Worm (Caenorhabditis elegans) whole organism, late embryonic: ENCODE results near the gene str-90.

Experiments
- C38D4.7 ChIP-seq: fragments of 200-800 bp; sonication (Bioruptor generic); optimal IDR thresholded peaks from 2 replicates; lab custom pipeline; 2018; ENCODE audit warnings: mild to moderate bottlenecking, missing genetic modification characterization, moderate library complexity, missing compliant biosample characterization
- ama-1 ChIP-seq: fragments of 150-350 bp; optimal IDR thresholded peaks from 2 replicates; lab custom pipeline; 2014
- ceh-9 ChIP-seq: sonication (generic microtip); optimal IDR thresholded peaks from 2 replicates; lab custom pipeline; 2016; ENCODE audit warnings: mild to moderate bottlenecking, missing genetic modification characterization, inconsistent platforms, missing compliant biosample characterization
- dve-1 ChIP-seq: sonication (generic microtip); optimal IDR thresholded peaks from 2 replicates; lab custom pipeline; 2017; ENCODE audit warnings: antibody characterized with exemption, mild to moderate bottlenecking, missing genetic modification characterization, missing compliant biosample characterization
- ets-4 ChIP-seq: sonication (generic microtip); optimal IDR thresholded peaks from 2 replicates; lab custom pipeline; 2016; ENCODE audit warnings: missing genetic modification characterization, missing compliant biosample characterization
- lim-6 ChIP-seq: sonication (generic microtip); optimal IDR thresholded peaks from 2 replicates; lab custom pipeline; 2016; ENCODE audit warnings: missing genetic modification characterization, missing compliant biosample characterization
- mec-3 ChIP-seq: sonication (generic microtip); optimal IDR thresholded peaks from 2 replicates; lab custom pipeline; 2016; ENCODE audit warnings: borderline replicate concordance, missing genetic modification characterization, missing compliant biosample characterization
- nhr-11 ChIP-seq: fragments of 150-350 bp; optimal IDR thresholded peaks from 2 replicates; lab custom pipeline; 2014; ENCODE audit warnings: missing biosample characterization, missing genetic modification characterization
- pag-3 ChIP-seq: sonication (generic microtip); optimal IDR thresholded peaks from 2 replicates; lab custom pipeline; 2016; ENCODE audit warnings: missing compliant biosample characterization, missing genetic modification characterization, borderline replicate concordance
- pqm-1 ChIP-seq: sonication (generic microtip); optimal IDR thresholded peaks from 2 replicates; lab custom pipeline; 2016; ENCODE audit warnings: missing genetic modification characterization, missing compliant biosample characterization
- ref-2 ChIP-seq: sonication (generic microtip); optimal IDR thresholded peaks from 2 replicates; lab custom pipeline; 2016; ENCODE audit warnings: missing genetic modification characterization, missing compliant biosample characterization
- sox-4 ChIP-seq: sonication (generic microtip); optimal IDR thresholded peaks from 2 replicates; lab custom pipeline; 2017; ENCODE audit warnings: mild to moderate bottlenecking, missing genetic modification characterization, inconsistent platforms, missing compliant biosample characterization
- unc-3 ChIP-seq, 2 experiments: fragments of 200-800 bp in 1 of 2; sonication (Bioruptor generic) in 1 of 2; sonication (generic microtip) in 1 of 2; conservative IDR thresholded peaks in 1 of 2; optimal IDR thresholded peaks in 1 of 2; 2 replicates each; pipeline versions ENCODE4 v1.3.6 to Lab custom; 2016 to 2022; ENCODE audit warnings: missing compliant biosample characterization in 2 of 2, missing genetic modification characterization in 2 of 2, missing genetic modification reagents in 1 of 2
- unc-55 ChIP-seq: sonication (generic microtip); optimal IDR thresholded peaks from 2 replicates; lab custom pipeline; 2017; ENCODE audit warnings: missing biosample characterization, missing genetic modification reagents, missing genetic modification characterization

DNA sequence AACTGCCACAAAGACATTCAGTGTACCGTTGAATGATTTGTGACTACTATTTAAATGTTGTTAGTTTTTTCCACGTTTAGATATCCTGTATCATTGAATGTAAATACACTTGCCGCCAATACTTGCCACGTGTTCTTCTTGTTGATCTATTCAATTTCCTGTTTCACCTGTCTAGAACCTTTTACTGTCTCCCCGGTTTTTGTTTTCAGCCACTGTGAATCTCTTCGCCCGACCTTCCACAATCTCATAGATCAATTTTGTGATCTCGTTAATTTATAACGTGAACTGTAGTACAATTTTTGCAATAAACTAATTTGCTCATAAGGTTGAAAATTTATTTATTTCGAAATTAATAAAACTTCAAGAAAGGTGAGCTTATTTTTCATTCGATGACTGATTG lies 42.3 kb downstream of the str-90 start, which contains the start of gene D1014.13:
- TF ChIP-seq unc-55 (no peak), pqm-1 (tag; lab: Kevin White, UChicago) (no peak), sox-4 (no peak), ceh-9 (tag; lab: Kevin White, UChicago) (no peak), ama-1 (lab: Kevin White, UChicago) (no peak), ets-4 (tag; lab: Kevin White, UChicago) (no peak), ref-2 (no peak), nhr-11 (tag; lab: Kevin White, UChicago) (no peak), mec-3 (no peak), C38D4.7 (no peak), dve-1 (no peak), unc-3 (GFP tag; conservative IDR thresholded peaks at IDR 0.05; lab: Robert Waterston, UW) (no peak), unc-3 (tag; optimal IDR thresholded peaks at IDR 0.05; lab: Kevin White, UChicago) (no peak), pag-3 (no peak), lim-6 (tag; lab: Kevin White, UChicago) (no peak)
